Fruit fly (Drosophila melanogaster): Measurements from ENCODE around the gene Ubr1.

- no peak for TF ChIP-seq h (optimal IDR thresholded peaks at IDR 0.05)
- peak; percentile 64 for TF ChIP-seq scrt (GFP tag; optimal IDR thresholded peaks at IDR 0.05)
- TF ChIP-seq gro (GFP tag; optimal IDR thresholded peaks at IDR 0.05) = no peak
- TF ChIP-seq CG16863 (GFP tag; optimal IDR thresholded peaks at IDR 0.05) = peak; percentile 6
Measured at dm6 chrX:16930465-16931286, 37.8 kb downstream of the Ubr1 start.

Measured in whole organism, embryonic.